Fruit fly (Drosophila melanogaster): Measurements from ENCODE around the gene trp.
A peak's percentile ranks its signal among the peaks of the same experiment; 100 is the strongest.

trp gene

dm6 chr3R:29894393-29894792 lies 25.7 kb downstream of the trp start (continued):
- TF ChIP-seq ci (GFP tag; IDR thresholded peaks at IDR 0.05) (0 out of 3 replicates have a peak, but pooled peaks have one; percentile 39), bigmax (GFP tag; optimal IDR thresholded peaks at IDR 0.05) (no peak), dpn (GFP tag; optimal IDR thresholded peaks at IDR 0.05) (peak; percentile 60 to 64), fd102C (GFP tag; optimal IDR thresholded peaks at IDR 0.05) (no peak), CG12104 (GFP tag; optimal IDR thresholded peaks at IDR 0.05) (peak; percentile 42), Hr39 (optimal IDR thresholded peaks at IDR 0.05) (no peak), CG30431 (GFP tag; optimal IDR thresholded peaks at IDR 0.05) (peak; percentile 3), Ada2b (GFP tag; IDR thresholded peaks at IDR 0.05) (peak; percentile 65), prd (optimal IDR thresholded peaks at IDR 0.05) (no peak), prd (GFP tag; IDR thresholded peaks at IDR 0.05) (peak; percentile 48; the same call in 2 of the 3 replicates), vnd (GFP tag; IDR thresholded peaks at IDR 0.05; ENCODE audit: partially characterized antibody) (no peak), Myb (GFP tag; optimal IDR thresholded peaks at IDR 0.05) (peak; percentile 32), E2f1 (GFP tag; IDR thresholded peaks at IDR 0.05) (peak; percentile 44; the same call in 1 of the 2 replicates), her (GFP tag; optimal IDR thresholded peaks at IDR 0.05) (peak; percentile 45), amos (GFP tag; IDR thresholded peaks at IDR 0.05; ENCODE audit: partially characterized antibody) (no peak), Tbp (GFP tag; optimal IDR thresholded peaks at IDR 0.05) (no peak), TFAM (GFP tag; optimal IDR thresholded peaks at IDR 0.05) (no peak), zen2 (GFP tag; IDR thresholded peaks at IDR 0.05; ENCODE audit: partially characterized antibody) (no peak), CG17328 (GFP tag; IDR thresholded peaks at IDR 0.05) (0 out of 2 replicates have a peak, but pooled peaks have one; percentile 5), Dip2 (GFP tag; IDR thresholded peaks at IDR 0.05) (no peak), schlank (tag; optimal IDR thresholded peaks at IDR 0.05) (peak; percentile 18), CG5245 (GFP tag; optimal IDR thresholded peaks at IDR 0.05) (no peak), lilli (GFP tag; optimal IDR thresholded peaks at IDR 0.05) (peak; percentile 53), jumu (GFP tag; optimal IDR thresholded peaks at IDR 0.05) (peak; percentile 38), B-H1 (GFP tag; IDR thresholded peaks at IDR 0.05) (0 out of 3 replicates have a peak, but pooled peaks have one; percentile 25), CG2129 (GFP tag; IDR thresholded peaks at IDR 0.05; ENCODE audit: partially characterized antibody) (no peak), zfh2 (GFP tag; optimal IDR thresholded peaks at IDR 0.05) (peak; percentile 44), pho (GFP tag; optimal IDR thresholded peaks at IDR 0.05) (peak; percentile 36), CG3726 (GFP tag; IDR thresholded peaks at IDR 0.05) (no peak), sens-2 (GFP tag; IDR thresholded peaks at IDR 0.05) (no peak), ara (GFP tag; IDR thresholded peaks at IDR 0.05) (no peak), Bdp1 (GFP tag; optimal IDR thresholded peaks at IDR 0.05) (peak; percentile 19), nerfin-1 (tag; optimal IDR thresholded peaks at IDR 0.05) (peak; percentile 37), lola (GFP tag; optimal IDR thresholded peaks at IDR 0.05) (no peak), CG12391 (tag; optimal IDR thresholded peaks at IDR 0.05) (peak; percentile 43), tgo (GFP tag; IDR thresholded peaks at IDR 0.05) (peak; percentile 67), HmgZ (tag; optimal IDR thresholded peaks at IDR 0.05) (peak; percentile 23), CG2712 (tag; optimal IDR thresholded peaks at IDR 0.05) (peak; percentile 68), sna (GFP tag; IDR thresholded peaks at IDR 0.05; ENCODE audit: partially characterized antibody) (no peak), CG8924 (tag; optimal IDR thresholded peaks at IDR 0.05) (peak; percentile 68), tap (tag; optimal IDR thresholded peaks at IDR 0.05) (peak; percentile 61), CG8281 (tag; optimal IDR thresholded peaks at IDR 0.05) (peak; percentile 18), CG14860 (GFP tag; IDR thresholded peaks at IDR 0.05; ENCODE audit: partially characterized antibody) (no peak), CG11456 (GFP tag; IDR thresholded peaks at IDR 0.05) (0 out of 3 replicates have a peak, but pooled peaks have one; percentile 60), CG13424 (tag; optimal IDR thresholded peaks at IDR 0.05) (peak; percentile 80), CG11085 (GFP tag; IDR thresholded peaks at IDR 0.05) (no peak), CG8478 (optimal IDR thresholded peaks at IDR 0.05) (no peak), zen (tag; optimal IDR thresholded peaks at IDR 0.05) (no peak), pum (GFP tag; optimal IDR thresholded peaks at IDR 0.05) (peak; percentile 34), twi (tag; optimal IDR thresholded peaks at IDR 0.05) (peak; percentile 20), chn (GFP tag; optimal IDR thresholded peaks at IDR 0.05) (no peak), sob (GFP tag; IDR thresholded peaks at IDR 0.05) (peak; percentile 60)
